Fruit fly (Drosophila melanogaster) whole organism, embryonic: ENCODE results near the gene Sirup.
A peak's percentile ranks its signal among the peaks of the same experiment; 100 is the strongest.

ENCODE experiments used
- Abd-B ChIP-seq: fragments of 200-800 bp; sonication (Bioruptor generic); optimal IDR thresholded peaks from 2 replicates; lab custom pipeline; 2018; ENCODE audit warnings: missing biosample characterization, mild to moderate bottlenecking, missing genetic modification characterization, moderate library complexity
- Atf-2 ChIP-seq: fragments of 200-800 bp; sonication (Bioruptor generic); optimal IDR thresholded peaks from 2 replicates; lab custom pipeline; 2016; ENCODE audit warnings: missing biosample characterization, missing genetic modification characterization
- Atf6 ChIP-seq: fragments of 200-800 bp; sonication (Bioruptor generic); IDR thresholded peaks from 2 replicates; pipeline ENCODE4 v1.3.6; 2022; ENCODE audit warnings: missing biosample characterization, missing genetic modification characterization
- CG10366 ChIP-seq: fragments of 200-800 bp; sonication (Bioruptor generic); IDR thresholded peaks from 2 replicates; pipeline ENCODE4 v1.3.6; 2022; ENCODE audit warnings: missing biosample characterization, missing genetic modification characterization
- CG10654 ChIP-seq: fragments of 200-800 bp; sonication (Bioruptor generic); optimal IDR thresholded peaks from 2 replicates; lab custom pipeline; 2016; ENCODE audit warnings: missing biosample characterization, missing genetic modification characterization
- CG11398 ChIP-seq: fragments of 200-800 bp; sonication (Bioruptor generic); optimal IDR thresholded peaks from 2 replicates; lab custom pipeline; 2016; ENCODE audit warnings: missing biosample characterization, missing genetic modification characterization
- CG12071 ChIP-seq: fragments of 200-800 bp; sonication (Bioruptor generic); optimal IDR thresholded peaks from 3 replicates; lab custom pipeline; 2018; ENCODE audit warnings: missing biosample characterization, mild to moderate bottlenecking, missing genetic modification characterization
- CG12219 ChIP-seq: fragments of 200-800 bp; sonication (Bioruptor generic); optimal IDR thresholded peaks from 3 replicates; lab custom pipeline; 2018; ENCODE audit warnings: missing biosample characterization, mild to moderate bottlenecking, missing genetic modification characterization
- CG12942 ChIP-seq: fragments of 200-800 bp; sonication (Bioruptor generic); optimal IDR thresholded peaks from 3 replicates; lab custom pipeline; 2016; ENCODE audit warnings: missing biosample characterization, missing genetic modification characterization
- CG14441 ChIP-seq: fragments of 200-800 bp; sonication (Bioruptor generic); IDR thresholded peaks from 2 replicates; pipeline ENCODE4 v1.3.6; 2022; ENCODE audit warnings: missing biosample characterization, missing genetic modification characterization
- CG15514 ChIP-seq: fragments of 200-800 bp; sonication (Bioruptor generic); optimal IDR thresholded peaks from 3 replicates; lab custom pipeline; 2017; ENCODE audit warnings: missing biosample characterization, missing genetic modification characterization, mild to moderate bottlenecking, moderate library complexity, missing genetic modification reagents
- CG16813 ChIP-seq: fragments of 200-800 bp; sonication (Bioruptor generic); IDR thresholded peaks from 3 replicates; pipeline ENCODE4 v1.3.6; 2022; ENCODE audit warnings: missing biosample characterization, missing genetic modification characterization; ENCODE audit not compliant: partially characterized antibody
- CG17328 ChIP-seq: fragments of 200-800 bp; sonication (Bioruptor generic); IDR thresholded peaks from 2 replicates; pipeline ENCODE4 v1.3.6; 2022; ENCODE audit warnings: missing biosample characterization, missing genetic modification characterization
- CG17361 ChIP-seq: fragments of 200-800 bp; sonication (Bioruptor generic); IDR thresholded peaks from 3 replicates; pipeline ENCODE4 v1.3.6; 2022; ENCODE audit warnings: missing biosample characterization, missing genetic modification characterization
- CG2116 ChIP-seq: fragments of 200-800 bp; sonication (Bioruptor generic); optimal IDR thresholded peaks from 3 replicates; lab custom pipeline; 2018; ENCODE audit warnings: missing biosample characterization, mild to moderate bottlenecking, missing genetic modification characterization
- CG3065 ChIP-seq: fragments of 200-800 bp; sonication (Bioruptor generic); optimal IDR thresholded peaks from 2 replicates; lab custom pipeline; 2016; ENCODE audit warnings: missing biosample characterization, missing genetic modification characterization
- CG32767 ChIP-seq: fragments of 200-800 bp; sonication (Bioruptor generic); IDR thresholded peaks from 2 replicates; pipeline ENCODE4 v1.3.6; 2022; ENCODE audit warnings: missing biosample characterization, missing genetic modification characterization
- CG7271 ChIP-seq: fragments of 200-800 bp; sonication (Bioruptor generic); optimal IDR thresholded peaks from 2 replicates; lab custom pipeline; 2018; ENCODE audit warnings: missing biosample characterization, mild to moderate bottlenecking, missing genetic modification characterization, moderate library complexity
- CG9797 ChIP-seq: fragments of 200-800 bp; sonication (Bioruptor generic); optimal IDR thresholded peaks from 3 replicates; lab custom pipeline; 2018; ENCODE audit warnings: missing biosample characterization, mild to moderate bottlenecking, missing genetic modification characterization
- CG9817 ChIP-seq: fragments of 200-800 bp; sonication (Bioruptor generic); optimal IDR thresholded peaks from 2 replicates; lab custom pipeline; 2018; ENCODE audit warnings: missing biosample characterization, mild to moderate bottlenecking, missing genetic modification characterization, moderate library complexity
- Dbx ChIP-seq: fragments of 200-800 bp; sonication (Bioruptor generic); IDR thresholded peaks from 3 replicates; pipeline ENCODE4 v1.3.6; 2022; ENCODE audit warnings: missing biosample characterization, missing genetic modification characterization
- Dek ChIP-seq: fragments of 200-800 bp; sonication (Bioruptor generic); optimal IDR thresholded peaks from 3 replicates; lab custom pipeline; 2019; ENCODE audit warnings: missing biosample characterization, mild to moderate bottlenecking, missing genetic modification characterization, moderate library complexity
- Drgx ChIP-seq: fragments of 200-800 bp; sonication (Bioruptor generic); IDR thresholded peaks from 2 replicates; pipeline ENCODE4 v1.3.6; 2022; ENCODE audit warnings: missing biosample characterization, missing genetic modification characterization
- Eip74EF ChIP-seq, 2 experiments: fragments of 200-800 bp in 1 of 2; fragments of >200 bp in 1 of 2; sonication (Bioruptor generic) in 1 of 2; optimal IDR thresholded peaks; 2 replicates each; lab custom pipeline; 2017 to 2019; ENCODE audit warnings: missing biosample characterization in 2 of 2, missing genetic modification characterization in 2 of 2, mild to moderate bottlenecking in 1 of 2, moderate library complexity in 1 of 2
- H2.0 ChIP-seq: fragments of 200-800 bp; sonication (Bioruptor generic); IDR thresholded peaks from 2 replicates; pipeline ENCODE4 v1.3.6; 2022; ENCODE audit warnings: missing biosample characterization, missing genetic modification characterization
- Myb ChIP-seq: fragments of 200-800 bp; sonication (Bioruptor generic); optimal IDR thresholded peaks from 2 replicates; lab custom pipeline; 2016; ENCODE audit warnings: missing biosample characterization, missing genetic modification characterization
- NC2α ChIP-seq: fragments of 200-800 bp; sonication (Bioruptor generic); optimal IDR thresholded peaks from 2 replicates; lab custom pipeline; 2016; ENCODE audit warnings: missing biosample characterization, missing genetic modification characterization
- NFAT ChIP-seq: fragments of 200-800 bp; sonication (Bioruptor generic); IDR thresholded peaks from 2 replicates; pipeline ENCODE4 v1.3.6; 2022; ENCODE audit warnings: missing biosample characterization, missing genetic modification characterization
- NfI ChIP-seq: fragments of 200-800 bp; sonication (Bioruptor generic); optimal IDR thresholded peaks from 3 replicates; lab custom pipeline; 2018; ENCODE audit warnings: missing biosample characterization, mild to moderate bottlenecking, missing genetic modification characterization, moderate library complexity
- Oaz ChIP-seq: fragments of 200-800 bp; sonication (Bioruptor generic); IDR thresholded peaks from 2 replicates; pipeline ENCODE4 v1.3.6; 2022; ENCODE audit warnings: missing biosample characterization, missing genetic modification characterization
- Opbp ChIP-seq: fragments of 200-800 bp; sonication (Bioruptor generic); IDR thresholded peaks from 3 replicates; pipeline ENCODE4 v1.3.6; 2022; ENCODE audit warnings: missing biosample characterization, missing genetic modification characterization; ENCODE audit not compliant: partially characterized antibody
- Rx ChIP-seq: fragments of 200-800 bp; sonication (Bioruptor generic); IDR thresholded peaks from 2 replicates; pipeline ENCODE4 v1.3.6; 2022; ENCODE audit warnings: missing biosample characterization, missing genetic modification characterization
- Sin3A ChIP-seq: fragments of >200 bp; optimal IDR thresholded peaks from 2 replicates; lab custom pipeline; 2018
- Sry-δ ChIP-seq: fragments of 200-800 bp; sonication (Bioruptor generic); optimal IDR thresholded peaks from 2 replicates; lab custom pipeline; 2016; ENCODE audit warnings: missing biosample characterization, missing genetic modification characterization
- br ChIP-seq: fragments of >200 bp; optimal IDR thresholded peaks from 2 replicates; lab custom pipeline; 2017
- cg ChIP-seq: fragments of 200-800 bp; sonication (Bioruptor generic); optimal IDR thresholded peaks from 3 replicates; lab custom pipeline; 2019; ENCODE audit warnings: missing biosample characterization, mild to moderate bottlenecking, missing genetic modification characterization, moderate library complexity
- chm ChIP-seq: fragments of 200-800 bp; sonication (Bioruptor generic); IDR thresholded peaks from 2 replicates; pipeline ENCODE4 v1.3.6; 2022; ENCODE audit warnings: missing biosample characterization, missing genetic modification characterization
- dmrt11E ChIP-seq: fragments of 200-800 bp; sonication (Bioruptor generic); optimal IDR thresholded peaks from 3 replicates; lab custom pipeline; 2018; ENCODE audit warnings: missing biosample characterization, mild to moderate bottlenecking, missing genetic modification characterization, moderate library complexity
- dpn ChIP-seq, 2 experiments: fragments of 200-800 bp; sonication (Bioruptor generic); optimal IDR thresholded peaks; 3 replicates each; lab custom pipeline; 2016; ENCODE audit warnings: missing biosample characterization in 2 of 2, missing genetic modification characterization in 2 of 2
- ewg ChIP-seq: fragments of 200-800 bp; sonication (Bioruptor generic); optimal IDR thresholded peaks from 3 replicates; lab custom pipeline; 2017; ENCODE audit warnings: mild to moderate bottlenecking, missing biosample characterization, missing genetic modification reagents, missing genetic modification characterization
- fd3F ChIP-seq: fragments of 200-800 bp; sonication (Bioruptor generic); optimal IDR thresholded peaks from 2 replicates; lab custom pipeline; 2018; ENCODE audit warnings: missing biosample characterization, mild to moderate bottlenecking, missing genetic modification characterization, moderate library complexity
- fd96Cb ChIP-seq: fragments of 200-800 bp; sonication (Bioruptor generic); optimal IDR thresholded peaks from 2 replicates; lab custom pipeline; 2018; ENCODE audit warnings: missing biosample characterization, mild to moderate bottlenecking, missing genetic modification characterization, moderate library complexity
- ftz-f1 ChIP-seq: fragments of 200-800 bp; sonication (Bioruptor generic); optimal IDR thresholded peaks from 2 replicates; lab custom pipeline; 2016; ENCODE audit warnings: missing biosample characterization, missing genetic modification characterization
- gem ChIP-seq: fragments of 200-800 bp; sonication (Bioruptor generic); optimal IDR thresholded peaks from 2 replicates; lab custom pipeline; 2019; ENCODE audit warnings: missing biosample characterization, mild to moderate bottlenecking, missing genetic modification characterization, moderate library complexity
- her ChIP-seq: fragments of 200-800 bp; sonication (Bioruptor generic); optimal IDR thresholded peaks from 2 replicates; lab custom pipeline; 2016; ENCODE audit warnings: missing biosample characterization, missing genetic modification characterization
- kah ChIP-seq: fragments of 200-800 bp; sonication (Bioruptor generic); optimal IDR thresholded peaks from 2 replicates; lab custom pipeline; 2018; ENCODE audit warnings: missing biosample characterization, mild to moderate bottlenecking, missing genetic modification characterization
- oc ChIP-seq: fragments of 200-800 bp; sonication (Bioruptor generic); optimal IDR thresholded peaks from 2 replicates; lab custom pipeline; 2018; ENCODE audit warnings: missing biosample characterization, mild to moderate bottlenecking, missing genetic modification characterization, moderate library complexity
- onecut ChIP-seq: fragments of 200-800 bp; sonication (Bioruptor generic); IDR thresholded peaks from 2 replicates; pipeline ENCODE4 v1.3.6; 2022; ENCODE audit warnings: missing biosample characterization, missing genetic modification characterization
- repo ChIP-seq: fragments of 200-800 bp; sonication (Bioruptor generic); optimal IDR thresholded peaks from 2 replicates; lab custom pipeline; 2016; ENCODE audit warnings: missing biosample characterization, missing genetic modification characterization
- tna ChIP-seq: fragments of 200-800 bp; sonication (Bioruptor generic); IDR thresholded peaks from 2 replicates; pipeline ENCODE4 v1.3.6; 2022; ENCODE audit warnings: missing biosample characterization, missing genetic modification characterization; ENCODE audit not compliant: partially characterized antibody
- unc-4 ChIP-seq: fragments of 200-800 bp; sonication (Bioruptor generic); IDR thresholded peaks from 2 replicates; pipeline ENCODE4 v1.3.6; 2022; ENCODE audit warnings: missing biosample characterization, missing genetic modification characterization; ENCODE audit not compliant: partially characterized antibody
- yki ChIP-seq: fragments of >200 bp; optimal IDR thresholded peaks from 3 replicates; lab custom pipeline; 2018

Sirup gene

dm6 chr2L:8030693-8031210 is 32.1 kb downstream of the Sirup start, which contains the start of gene Cka (continued):
- TF ChIP-seq CG17361 (GFP tag; lab: Robert Waterston, UW) = no peak
- no peak for TF ChIP-seq Drgx (GFP tag; lab: Robert Waterston, UW)
- no peak for TF ChIP-seq CG3065 (GFP tag; lab: Kevin White, UChicago)
- peak; percentile 61 for TF ChIP-seq CG9797 (GFP tag; lab: Kevin White, UChicago)
- peak; percentile 11 for TF ChIP-seq Abd-B (GFP tag; lab: Kevin White, UChicago)
- TF ChIP-seq oc (tag; lab: Kevin White, UChicago) = no peak
- TF ChIP-seq CG32767 (GFP tag; lab: Robert Waterston, UW) = peak; percentile 77
- TF ChIP-seq CG11398 (GFP tag; lab: Kevin White, UChicago) = no peak
- TF ChIP-seq CG9817 (tag; lab: Kevin White, UChicago) = no peak
- no peak for TF ChIP-seq NC2α
- no peak for TF ChIP-seq CG12219
- TF ChIP-seq Oaz (GFP tag; lab: Robert Waterston, UW) = no peak
- no peak; the same call in 1 of the 2 replicates for TF ChIP-seq NFAT
- no peak for TF ChIP-seq Rx (GFP tag; lab: Robert Waterston, UW)
- TF ChIP-seq Sry-δ (GFP tag; lab: Kevin White, UChicago) = no peak
- TF ChIP-seq tna (GFP tag; lab: Robert Waterston, UW) = no peak; the same call in 1 of the 2 replicates
- no peak for TF ChIP-seq gem (tag; lab: Kevin White, UChicago)
- no peak for TF ChIP-seq Opbp
- no peak for TF ChIP-seq kah (GFP tag; lab: Kevin White, UChicago)
- no peak for TF ChIP-seq br
- TF ChIP-seq ftz-f1 = peak; percentile 69
- no peak for TF ChIP-seq fd3F (GFP tag; lab: Kevin White, UChicago)
- TF ChIP-seq Myb (GFP tag; lab: Kevin White, UChicago) = no peak
- TF ChIP-seq Eip74EF (GFP tag; optimal IDR thresholded peaks at IDR 0.05; lab: Kevin White, UChicago) = no peak
- no peak for TF ChIP-seq yki (lab: Kevin White, UChicago)
- TF ChIP-seq cg (GFP tag; lab: Kevin White, UChicago) = peak; percentile 97
- TF ChIP-seq CG15514 (GFP tag; lab: Kevin White, UChicago) = peak; percentile 12
- TF ChIP-seq CG16813 (GFP tag; lab: Robert Waterston, UW) = no peak
- TF ChIP-seq Sin3A = peak; percentile 46
- no peak for TF ChIP-seq fd96Cb (tag; lab: Kevin White, UChicago)
- no peak for TF ChIP-seq CG12942 (GFP tag; lab: Kevin White, UChicago)
- peak; percentile 34 for TF ChIP-seq NfI (GFP tag; lab: Kevin White, UChicago)
- TF ChIP-seq repo (GFP tag; lab: Kevin White, UChicago) = no peak
- peak; percentile 13 for TF ChIP-seq ewg (GFP tag; lab: Kevin White, UChicago)
- no peak for TF ChIP-seq her (GFP tag; lab: Kevin White, UChicago)
- no peak for TF ChIP-seq H2.0
- TF ChIP-seq CG7271 (tag; lab: Kevin White, UChicago) = no peak
- no peak for TF ChIP-seq CG2116
- TF ChIP-seq CG10366 = no peak
- TF ChIP-seq Dek (tag; lab: Kevin White, UChicago) = no peak
- TF ChIP-seq CG10654 (GFP tag; lab: Kevin White, UChicago) = no peak
- TF ChIP-seq onecut (GFP tag; lab: Robert Waterston, UW) = no peak
- TF ChIP-seq CG14441 = no peak
- TF ChIP-seq CG12071 (GFP tag; lab: Kevin White, UChicago) = peak; percentile 59
- TF ChIP-seq Dbx (GFP tag; lab: Robert Waterston, UW) = 0 out of 3 replicates have a peak, but pooled peaks have one; percentile 18
- 0 out of 2 replicates have a peak, but pooled peaks have one; percentile 11 for TF ChIP-seq unc-4 (GFP tag; lab: Robert Waterston, UW)
- no peak for TF ChIP-seq dmrt11E (tag; lab: Kevin White, UChicago)
- TF ChIP-seq dpn (GFP tag; optimal IDR thresholded peaks at IDR 0.05; lab: Kevin White, UChicago) = no peak
- TF ChIP-seq CG17328 = no peak
- TF ChIP-seq Atf-2 (GFP tag; lab: Kevin White, UChicago) = no peak
- TF ChIP-seq Atf6 (GFP tag; lab: Robert Waterston, UW) = no peak
- peak; percentile 54; the same call in 1 of the 2 replicates for TF ChIP-seq chm
